Fruit fly (Drosophila melanogaster): ENCODE data around the gene CNPYb.

Gene CNPYb

DNA sequence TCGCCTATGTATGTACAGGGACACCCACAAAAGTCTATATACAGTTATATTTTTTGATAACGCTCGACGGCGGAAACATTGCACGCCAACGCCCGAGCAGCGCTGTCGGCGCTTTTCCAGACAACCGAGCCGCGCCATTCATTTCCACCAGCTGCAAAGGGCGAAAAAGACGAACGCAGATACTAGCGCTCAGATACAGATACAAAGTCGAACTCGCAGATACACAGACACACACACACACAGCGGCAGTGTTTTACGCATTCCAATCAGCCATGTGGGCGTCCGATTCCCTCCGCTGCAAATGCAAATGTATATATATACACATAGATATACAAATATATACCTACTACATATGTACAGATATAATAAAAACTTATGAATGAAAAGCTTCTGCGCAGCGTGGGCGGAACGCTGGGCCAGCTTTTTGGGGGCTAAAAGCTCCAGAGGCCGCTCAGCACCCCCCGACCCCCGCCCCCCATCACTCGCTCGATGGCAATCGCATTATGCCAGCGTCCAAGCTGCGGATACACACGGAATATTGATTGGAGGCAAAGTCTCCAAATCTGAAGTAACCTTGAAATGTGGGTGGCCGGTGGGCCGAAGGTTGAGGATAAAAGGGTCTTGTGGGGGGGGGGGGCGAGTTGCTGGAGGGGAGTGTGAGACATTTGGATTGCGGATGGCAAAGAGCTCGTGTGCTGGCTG lies 4.4 kb downstream of the CNPYb start (continued):
- no peak for TF ChIP-seq CG11762 (GFP tag; optimal IDR thresholded peaks at IDR 0.05; ENCODE audit: insufficient read depth)
- peak; percentile 21 for TF ChIP-seq Met (GFP tag; optimal IDR thresholded peaks at IDR 0.05)
- no peak for TF ChIP-seq pdm3 (GFP tag; optimal IDR thresholded peaks at IDR 0.05)
- no peak for TF ChIP-seq acj6 (GFP tag; optimal IDR thresholded peaks at IDR 0.05)
- TF ChIP-seq Hr38 (GFP tag; optimal IDR thresholded peaks at IDR 0.05) = no peak
- peak; percentile 35 for TF ChIP-seq Eip78C (GFP tag)
- no peak for TF ChIP-seq CG3919 (GFP tag; optimal IDR thresholded peaks at IDR 0.05)
- no peak for TF ChIP-seq CG32006 (GFP tag; optimal IDR thresholded peaks at IDR 0.05)
- TF ChIP-seq Hr4 (GFP tag; optimal IDR thresholded peaks at IDR 0.05) = no peak
- TF ChIP-seq CG6276 (GFP tag; optimal IDR thresholded peaks at IDR 0.05) = no peak
- TF ChIP-seq CG9139 (GFP tag; optimal IDR thresholded peaks at IDR 0.05) = peak; percentile 34
- 0 out of 3 replicates have a peak, but pooled peaks have one; percentile 19 for TF ChIP-seq CG6163 (GFP tag; IDR thresholded peaks at IDR 0.05)
- TF ChIP-seq fd85E (GFP tag; optimal IDR thresholded peaks at IDR 0.05) = no peak
- TF ChIP-seq Smox (GFP tag; optimal IDR thresholded peaks at IDR 0.05) = no peak
- peak; percentile 55 for TF ChIP-seq fkh (GFP tag; optimal IDR thresholded peaks at IDR 0.05)
- no peak for TF ChIP-seq CG3032 (tag; optimal IDR thresholded peaks at IDR 0.05)
- no peak for TF ChIP-seq Sox15 (GFP tag; optimal IDR thresholded peaks at IDR 0.05)
- TF ChIP-seq CG8119 (GFP tag; IDR thresholded peaks at IDR 0.05) = no peak
- TF ChIP-seq CG11902 (GFP tag; optimal IDR thresholded peaks at IDR 0.05) = no peak
- TF ChIP-seq salr (GFP tag; optimal IDR thresholded peaks at IDR 0.05) = peak in 1 of 2 experiments; percentile 16

DNA sequence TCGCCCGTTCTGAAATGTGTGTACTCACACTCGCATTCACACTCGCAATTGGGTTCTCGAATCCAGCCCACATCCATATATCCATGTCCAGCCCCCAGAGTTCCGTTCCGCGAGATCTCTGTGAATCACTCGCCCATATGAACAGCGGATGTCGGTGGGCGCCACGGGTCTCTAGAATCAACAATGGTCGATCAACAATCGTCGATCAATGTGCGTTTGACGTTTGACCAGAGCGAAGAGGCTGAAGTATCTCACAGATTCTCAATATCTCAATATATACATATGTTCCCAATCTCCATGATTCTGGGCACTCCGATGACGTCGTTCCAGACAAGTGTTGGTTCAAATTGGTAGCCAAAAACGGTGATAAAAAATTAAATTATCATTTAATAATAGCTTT lies 6.9 kb downstream of the CNPYb start:
- no peak for TF ChIP-seq Smox (GFP tag; optimal IDR thresholded peaks at IDR 0.05)
- TF ChIP-seq CG6854 (GFP tag; optimal IDR thresholded peaks at IDR 0.05) = no peak
- TF ChIP-seq Hr39 (GFP tag; optimal IDR thresholded peaks at IDR 0.05) = no peak
- no peak for TF ChIP-seq eg (GFP tag; IDR thresholded peaks at IDR 0.05)
- TF ChIP-seq fkh (GFP tag; optimal IDR thresholded peaks at IDR 0.05) = no peak
- no peak for TF ChIP-seq CG32006 (GFP tag; optimal IDR thresholded peaks at IDR 0.05)
- TF ChIP-seq Hr4 (GFP tag; optimal IDR thresholded peaks at IDR 0.05) = no peak
- no peak for TF ChIP-seq CG4318 (GFP tag; optimal IDR thresholded peaks at IDR 0.05)
- no peak for TF ChIP-seq CG11902 (GFP tag; optimal IDR thresholded peaks at IDR 0.05)
- TF ChIP-seq CG3032 (tag; optimal IDR thresholded peaks at IDR 0.05) = no peak

DNA sequence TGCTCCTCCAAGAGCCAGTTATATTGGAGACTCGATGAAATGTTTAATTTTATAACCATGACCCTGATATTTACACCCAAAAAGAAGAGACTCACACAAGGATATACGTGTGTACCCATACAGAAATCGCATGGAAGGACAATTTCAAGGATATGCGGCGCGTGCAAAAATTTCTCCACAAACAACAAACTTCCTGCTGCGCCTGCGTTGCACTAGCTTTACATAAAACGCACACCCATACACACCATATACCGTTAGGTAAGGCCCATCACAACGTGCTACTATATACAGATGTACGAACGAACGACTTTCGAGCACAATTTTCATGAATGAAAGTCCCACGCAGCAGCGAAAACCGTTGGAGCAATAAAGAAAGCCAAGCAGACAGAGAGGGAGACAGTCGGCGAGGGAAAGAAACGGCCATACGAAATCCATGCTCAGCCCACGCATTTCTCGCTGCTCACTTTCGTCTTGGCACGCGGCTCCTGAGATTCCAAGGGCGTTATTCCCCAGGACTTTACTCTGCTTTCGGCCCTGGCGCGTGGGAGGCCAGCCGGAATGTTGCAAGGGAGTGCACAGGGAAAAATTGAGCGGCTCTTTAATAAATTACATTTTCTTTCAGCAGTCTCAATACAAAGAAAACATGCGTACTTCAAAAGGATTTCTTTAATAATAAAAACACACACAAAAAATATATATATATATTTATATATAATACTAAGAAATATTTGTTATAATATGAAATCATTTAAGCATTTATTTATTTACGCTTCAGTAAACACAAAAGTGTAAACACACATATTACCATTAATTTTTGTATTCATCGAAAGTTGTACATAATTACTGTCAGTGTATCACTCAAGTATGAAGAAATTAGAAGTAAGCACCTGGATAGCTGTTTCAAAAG lies 8.4 kb downstream of the CNPYb start:
- TF ChIP-seq esn (GFP tag; optimal IDR thresholded peaks at IDR 0.05) (peak; percentile 28), ss (GFP tag; optimal IDR thresholded peaks at IDR 0.05) (peak in 1 of 2 experiments; percentile 9), topi (GFP tag; optimal IDR thresholded peaks at IDR 0.05) (peak; percentile 15), CG32006 (GFP tag; optimal IDR thresholded peaks at IDR 0.05) (peak; percentile 52), CG6163 (GFP tag; IDR thresholded peaks at IDR 0.05) (no peak), CG8119 (GFP tag; IDR thresholded peaks at IDR 0.05) (no peak), CG6854 (GFP tag; optimal IDR thresholded peaks at IDR 0.05) (no peak), Smox (GFP tag; optimal IDR thresholded peaks at IDR 0.05) (no peak), spab (GFP tag; optimal IDR thresholded peaks at IDR 0.05) (peak; percentile 10), vri (GFP tag; optimal IDR thresholded peaks at IDR 0.05) (no peak), Lpt (GFP tag; optimal IDR thresholded peaks at IDR 0.05) (no peak), CG11902 (GFP tag; optimal IDR thresholded peaks at IDR 0.05) (no peak), Sox102F (GFP tag; optimal IDR thresholded peaks at IDR 0.05) (no peak), CG31627 (GFP tag; optimal IDR thresholded peaks at IDR 0.05) (peak; percentile 0), CG16779 (tag; optimal IDR thresholded peaks at IDR 0.05) (peak; percentile 20), fkh (GFP tag; optimal IDR thresholded peaks at IDR 0.05) (no peak), Eip78C (GFP tag) (peak; percentile 65), CG7368 (GFP tag; optimal IDR thresholded peaks at IDR 0.05) (peak; percentile 17), CG34406 (GFP tag; optimal IDR thresholded peaks at IDR 0.05) (peak; percentile 56), CG8319 (GFP tag; optimal IDR thresholded peaks at IDR 0.05) (no peak), CG6808 (GFP tag; optimal IDR thresholded peaks at IDR 0.05) (no peak), Eip93F (GFP tag; optimal IDR thresholded peaks at IDR 0.05) (no peak), Eip75B (GFP tag; optimal IDR thresholded peaks at IDR 0.05) (no peak), lz (GFP tag; optimal IDR thresholded peaks at IDR 0.05) (no peak), CG3919 (GFP tag; optimal IDR thresholded peaks at IDR 0.05) (peak; percentile 15), CG8632 (GFP tag; optimal IDR thresholded peaks at IDR 0.05) (peak; percentile 49), fd85E (GFP tag; optimal IDR thresholded peaks at IDR 0.05) (no peak), salr (GFP tag; optimal IDR thresholded peaks at IDR 0.05) (peak in 1 of 2 experiments; percentile 16), CG10631 (GFP tag; optimal IDR thresholded peaks at IDR 0.05) (peak; percentile 33), Hr38 (GFP tag; optimal IDR thresholded peaks at IDR 0.05) (no peak), Ets96B (tag; optimal IDR thresholded peaks at IDR 0.05) (peak; percentile 33)

Data from whole organism, prepupa.